Fruit fly (Drosophila melanogaster) whole organism, embryonic: ENCODE measurements around the gene Crg-1.

ENCODE experiments used
- CG12104 ChIP-seq: fragments of 200-800 bp; sonication (Bioruptor generic); optimal IDR thresholded peaks from 3 replicates; lab custom pipeline; 2016; ENCODE audit warnings: missing biosample characterization, missing genetic modification characterization
- CG14050 ChIP-seq: fragments of 200-800 bp; sonication (Bioruptor generic); IDR thresholded peaks from 3 replicates; pipeline ENCODE4 v1.3.6; 2022; ENCODE audit warnings: missing biosample characterization, missing genetic modification characterization
- Drgx ChIP-seq: fragments of 200-800 bp; sonication (Bioruptor generic); IDR thresholded peaks from 2 replicates; pipeline ENCODE4 v1.3.6; 2022; ENCODE audit warnings: missing biosample characterization, missing genetic modification characterization
- Ets97D ChIP-seq: fragments of 200-800 bp; sonication (Bioruptor generic); optimal IDR thresholded peaks from 3 replicates; lab custom pipeline; 2016; ENCODE audit warnings: missing biosample characterization, missing genetic modification characterization
- Hmr ChIP-seq: fragments of 200-800 bp; sonication (Bioruptor generic); optimal IDR thresholded peaks from 3 replicates; lab custom pipeline; 2017; ENCODE audit warnings: mild to moderate bottlenecking, missing biosample characterization, missing genetic modification reagents, missing genetic modification characterization
- Jarid2 ChIP-seq: fragments of 200-800 bp; sonication (Bioruptor generic); optimal IDR thresholded peaks from 3 replicates; lab custom pipeline; 2017; ENCODE audit warnings: mild to moderate bottlenecking, missing biosample characterization, missing genetic modification reagents, missing genetic modification characterization
- Med ChIP-seq: fragments of 200-800 bp; sonication (Bioruptor generic); peaks from one replicate; lab custom pipeline; 2016; ENCODE audit warnings: missing biosample characterization, missing genetic modification characterization, mild to moderate bottlenecking, inconsistent platforms, moderate library complexity
- Nf-YC ChIP-seq: fragments of 200-800 bp; optimal IDR thresholded peaks from 3 replicates; lab custom pipeline; 2019; ENCODE audit warnings: missing biosample characterization, mild to moderate bottlenecking, missing genetic modification characterization, moderate library complexity
- NfI ChIP-seq: fragments of 200-800 bp; sonication (Bioruptor generic); optimal IDR thresholded peaks from 3 replicates; lab custom pipeline; 2018; ENCODE audit warnings: missing biosample characterization, mild to moderate bottlenecking, missing genetic modification characterization, moderate library complexity
- Rfx ChIP-seq: fragments of 200-800 bp; sonication (Bioruptor generic); IDR thresholded peaks from 2 replicates; pipeline ENCODE4 v1.3.6; 2022; ENCODE audit warnings: missing biosample characterization, missing genetic modification characterization
- Six4 ChIP-seq: fragments of 200-800 bp; sonication (Bioruptor generic); optimal IDR thresholded peaks from 2 replicates; lab custom pipeline; 2016; ENCODE audit warnings: missing biosample characterization, missing genetic modification characterization
- grau ChIP-seq: fragments of 200-800 bp; optimal IDR thresholded peaks from 3 replicates; lab custom pipeline; 2019; ENCODE audit warnings: missing biosample characterization, mild to moderate bottlenecking, missing genetic modification characterization, moderate library complexity
- sens ChIP-seq: fragments of 200-800 bp; sonication (Bioruptor generic); peaks from one replicate; lab custom pipeline; 2016; ENCODE audit warnings: missing biosample characterization, missing genetic modification characterization
- vvl ChIP-seq: fragments of 200-800 bp; sonication (Bioruptor generic); IDR thresholded peaks from 2 replicates; pipeline ENCODE4 v1.3.6; 2022; ENCODE audit warnings: missing biosample characterization, missing genetic modification characterization

Gene Crg-1

DNA sequence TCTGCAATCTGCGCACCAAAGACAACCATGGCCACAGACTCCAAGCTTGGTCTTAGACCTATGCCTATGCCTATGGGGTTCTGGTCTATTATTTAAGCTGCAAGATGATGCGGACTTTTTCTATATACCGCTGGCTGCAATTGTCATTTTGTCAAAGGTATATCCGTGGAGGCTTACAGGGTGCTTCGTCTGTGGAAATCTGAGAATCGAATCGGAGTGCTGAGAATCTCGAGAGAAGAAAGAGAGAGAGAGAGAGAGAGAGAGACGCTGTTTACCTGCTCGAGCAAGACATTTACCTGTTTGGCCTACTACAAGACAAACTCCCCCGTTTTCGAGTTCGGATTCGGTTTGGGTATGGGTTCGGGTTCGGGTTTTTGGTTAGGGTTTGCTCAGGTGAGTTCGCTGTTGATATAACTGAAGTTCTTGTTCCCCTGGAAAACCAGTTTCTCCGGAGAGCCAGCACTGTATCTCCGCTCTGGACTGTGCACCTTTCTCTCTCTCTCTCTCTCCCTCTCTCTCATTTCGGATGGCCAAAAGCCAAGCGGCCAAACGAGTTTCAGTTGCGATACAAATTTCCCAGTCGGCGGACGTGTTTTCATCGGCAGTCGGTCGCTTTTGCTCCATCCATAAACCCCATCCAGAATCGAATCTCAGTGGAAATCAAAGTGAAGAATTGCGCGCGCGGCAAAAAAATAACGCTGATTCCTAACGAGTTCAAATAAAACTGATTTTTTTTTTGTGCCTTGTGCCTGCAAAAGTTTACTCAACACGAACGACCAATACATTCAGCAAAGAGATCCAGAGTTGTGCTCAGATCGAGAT, 52.5 kb downstream of the Crg-1 start (continued):
- peak; percentile 78 for TF ChIP-seq Jarid2 (GFP tag; lab: Kevin White, UChicago)
- TF ChIP-seq CG14050 = 0 out of 3 replicates have a peak, but pooled peaks have one; percentile 34
- peak; percentile 9 for TF ChIP-seq Nf-YC
- no peak for TF ChIP-seq NfI (GFP tag; lab: Kevin White, UChicago)
- peak; percentile 48 for TF ChIP-seq Hmr (GFP tag; lab: Kevin White, UChicago)

DNA sequence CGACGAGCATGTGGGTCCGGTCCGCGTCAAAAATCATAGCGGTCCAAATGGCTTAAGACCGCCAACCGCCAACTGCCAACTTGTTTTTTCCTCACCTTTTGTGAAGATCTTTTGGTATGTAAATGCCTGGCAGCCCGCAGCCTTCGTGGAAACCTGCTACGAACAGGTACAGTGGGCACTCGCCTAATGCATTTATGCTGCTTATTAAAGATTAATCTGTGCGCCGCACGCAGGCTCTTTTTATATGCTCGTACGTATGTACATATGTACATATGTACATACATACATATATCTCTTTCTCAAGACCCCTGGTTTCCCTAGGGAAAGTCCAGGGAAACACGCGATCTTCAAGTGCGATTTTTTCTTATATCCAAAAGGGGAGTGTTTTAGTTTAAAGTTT, 53.4 kb downstream of the Crg-1 start:
- peak; percentile 12 for TF ChIP-seq Med
- peak; percentile 77 for TF ChIP-seq grau (tag; lab: Kevin White, UChicago)
- peak; percentile 9; the same call in 1 of the 2 replicates for TF ChIP-seq Drgx (GFP tag; lab: Robert Waterston, UW)
- 0 out of 2 replicates have a peak, but pooled peaks have one; percentile 8 for TF ChIP-seq Rfx
- TF ChIP-seq Ets97D (GFP tag; lab: Kevin White, UChicago) = no peak
- TF ChIP-seq vvl (GFP tag; lab: Robert Waterston, UW) = peak; percentile 40; the same call in 1 of the 2 replicates
- peak; percentile 36 for TF ChIP-seq sens (GFP tag; lab: Kevin White, UChicago)
- TF ChIP-seq CG12104 (GFP tag; lab: Kevin White, UChicago) = no peak
- TF ChIP-seq Six4 (GFP tag; lab: Kevin White, UChicago) = no peak
